Worm (Caenorhabditis elegans) whole organism, young adult: ENCODE measurements around the gene saeg-1.
A peak's percentile ranks its signal among the peaks of the same experiment; 100 is the strongest.

ENCODE experiments used
- B0336.3 ChIP-seq: fragments of 200-800 bp; sonication (Bioruptor generic); IDR thresholded peaks from 2 replicates; pipeline ENCODE4 v1.3.6; 2022; ENCODE audit warnings: missing genetic modification characterization, missing compliant biosample characterization
- C17E4.6 ChIP-seq: fragments of 200-800 bp; sonication (Bioruptor generic); IDR thresholded peaks from 2 replicates; pipeline ENCODE4 v1.3.6; 2022; ENCODE audit warnings: missing genetic modification reagents, missing genetic modification characterization, missing compliant biosample characterization
- F33H1.4 ChIP-seq: fragments of 200-800 bp; sonication (Bioruptor generic); IDR thresholded peaks from 2 replicates; pipeline ENCODE4 v1.3.6; 2022; ENCODE audit warnings: missing genetic modification reagents, missing genetic modification characterization, missing compliant biosample characterization
- F52B5.7 ChIP-seq: sonication (generic microtip); optimal IDR thresholded peaks from 2 replicates; lab custom pipeline; 2016; ENCODE audit warnings: mild to moderate bottlenecking, missing genetic modification characterization, missing compliant biosample characterization
- F55B11.4 ChIP-seq: sonication (generic microtip); optimal IDR thresholded peaks from 2 replicates; lab custom pipeline; 2016; ENCODE audit warnings: missing compliant biosample characterization, missing genetic modification characterization, borderline replicate concordance; ENCODE audit not compliant: insufficient read depth
- K11D2.4 ChIP-seq: fragments of 200-800 bp; sonication (Bioruptor generic); IDR thresholded peaks from 2 replicates; pipeline ENCODE4 v1.3.6; 2022; ENCODE audit warnings: missing genetic modification reagents, missing genetic modification characterization, missing compliant biosample characterization
- T26A5.8 ChIP-seq: sonication (generic microtip); optimal IDR thresholded peaks from 2 replicates; lab custom pipeline; 2016; ENCODE audit warnings: missing genetic modification characterization, missing compliant biosample characterization
- Y56A3A.18 ChIP-seq: fragments of 200-800 bp; sonication (Bioruptor generic); IDR thresholded peaks from 2 replicates; pipeline ENCODE4 v1.3.6; 2022; ENCODE audit warnings: missing genetic modification reagents, missing genetic modification characterization, missing compliant biosample characterization
- Y67H2A.10 ChIP-seq: fragments of 200-800 bp; sonication (Bioruptor generic); conservative IDR thresholded peaks from 2 replicates; pipeline ENCODE4 v1.3.6; 2022; ENCODE audit warnings: missing genetic modification reagents, missing genetic modification characterization, missing compliant biosample characterization
- ZK185.1 ChIP-seq: sonication (generic microtip); optimal IDR thresholded peaks from 2 replicates; lab custom pipeline; 2016; ENCODE audit warnings: mild to moderate bottlenecking, missing genetic modification characterization, missing compliant biosample characterization; ENCODE audit not compliant: poor library complexity, severe bottlenecking
- ama-1 ChIP-seq, 3 experiments: fragments of 150-350 bp in 1 of 3; sonication (generic microtip) in 2 of 3; optimal IDR thresholded peaks; 2 replicates each; lab custom pipeline; 2014 to 2018; ENCODE audit warnings: missing biosample characterization in 2 of 3, missing genetic modification characterization in 2 of 3, missing genetic modification reagents in 2 of 3
- aptf-3 ChIP-seq: fragments of 200-800 bp; sonication (Bioruptor generic); IDR thresholded peaks from 2 replicates; pipeline ENCODE4 v1.3.6; 2022; ENCODE audit warnings: missing genetic modification characterization, missing compliant biosample characterization
- ceh-40 ChIP-seq: fragments of 200-800 bp; sonication (Bioruptor generic); IDR thresholded peaks from 2 replicates; pipeline ENCODE4 v1.3.6; 2022; ENCODE audit warnings: missing genetic modification characterization, missing compliant biosample characterization
- ceh-79 ChIP-seq: sonication (generic microtip); optimal IDR thresholded peaks from 2 replicates; lab custom pipeline; 2017; ENCODE audit warnings: mild to moderate bottlenecking, missing genetic modification characterization, missing compliant biosample characterization
- chd-7 ChIP-seq: sonication (generic microtip); optimal IDR thresholded peaks from 2 replicates; lab custom pipeline; 2016; ENCODE audit warnings: mild to moderate bottlenecking, missing genetic modification characterization, moderate library complexity, missing compliant biosample characterization
- die-1 ChIP-seq: sonication (generic microtip); optimal IDR thresholded peaks from 2 replicates; lab custom pipeline; 2016; ENCODE audit warnings: missing genotype, mild to moderate bottlenecking, missing genetic modification characterization, missing compliant biosample characterization
- dox-1 ChIP-seq: fragments of 200-800 bp; sonication (Bioruptor generic); IDR thresholded peaks from 2 replicates; pipeline ENCODE4 v1.3.6; 2022; ENCODE audit warnings: missing genetic modification reagents, missing genetic modification characterization, missing compliant biosample characterization
- dpff-1 ChIP-seq: sonication (generic microtip); optimal IDR thresholded peaks from 2 replicates; lab custom pipeline; 2017; ENCODE audit warnings: mild to moderate bottlenecking, missing genetic modification characterization, missing compliant biosample characterization
- egl-18 ChIP-seq: fragments of 200-800 bp; sonication (Bioruptor generic); IDR thresholded peaks from 2 replicates; pipeline ENCODE4 v1.3.6; 2022; ENCODE audit warnings: missing genetic modification reagents, missing genetic modification characterization, missing compliant biosample characterization
- hlh-26 ChIP-seq: fragments of 200-800 bp; sonication (Bioruptor generic); conservative IDR thresholded peaks from 2 replicates; pipeline ENCODE4 v1.3.6; 2022; ENCODE audit warnings: missing genetic modification reagents, missing genetic modification characterization, missing compliant biosample characterization
- hmg-1.2 ChIP-seq: fragments of 200-800 bp; sonication (Bioruptor generic); IDR thresholded peaks from 2 replicates; pipeline ENCODE4 v1.3.6; 2022; ENCODE audit warnings: missing genetic modification reagents, missing genetic modification characterization, missing compliant biosample characterization
- hrde-1 ChIP-seq: sonication (generic microtip); optimal IDR thresholded peaks from 2 replicates; lab custom pipeline; 2016; ENCODE audit warnings: missing genetic modification characterization, mild to moderate bottlenecking, missing compliant biosample characterization, moderate library complexity, missing genotype, missing genetic modification reagents, borderline replicate concordance
- hsf-1 ChIP-seq: fragments of 200-800 bp; sonication (Bioruptor generic); IDR thresholded peaks from 2 replicates; pipeline ENCODE4 v1.3.6; 2022; ENCODE audit warnings: missing genetic modification reagents, missing genetic modification characterization, missing compliant biosample characterization
- lag-1 ChIP-seq: fragments of 200-800 bp; sonication (Bioruptor generic); IDR thresholded peaks from 2 replicates; pipeline ENCODE4 v1.3.6; 2022; ENCODE audit warnings: missing genetic modification reagents, missing genetic modification characterization, missing compliant biosample characterization
- let-607 ChIP-seq, 2 experiments: fragments of 200-800 bp in 1 of 2; sonication (Bioruptor generic) in 1 of 2; sonication (generic microtip) in 1 of 2; optimal IDR thresholded peaks; 2 replicates each; lab custom pipeline; 2016 to 2018; ENCODE audit warnings: mild to moderate bottlenecking in 2 of 2, missing compliant biosample characterization in 2 of 2, missing genetic modification characterization in 2 of 2, moderate library complexity in 2 of 2, missing genotype in 1 of 2
- lin-26 ChIP-seq: fragments of 200-800 bp; sonication (Bioruptor generic); IDR thresholded peaks from 2 replicates; pipeline ENCODE4 v1.3.6; 2022; ENCODE audit warnings: missing genetic modification reagents, missing genetic modification characterization, missing compliant biosample characterization
- lsy-27 ChIP-seq: sonication (generic microtip); optimal IDR thresholded peaks from 2 replicates; lab custom pipeline; 2017; ENCODE audit warnings: missing genetic modification characterization, mild to moderate bottlenecking, missing compliant biosample characterization, antibody characterized with exemption, missing genotype, borderline replicate concordance; ENCODE audit not compliant: insufficient read depth
- madf-3 ChIP-seq: fragments of 200-800 bp; sonication (Bioruptor generic); IDR thresholded peaks from 2 replicates; pipeline ENCODE4 v1.3.6; 2022; ENCODE audit warnings: missing genetic modification reagents, missing genetic modification characterization, missing compliant biosample characterization
- madf-6 ChIP-seq: fragments of 200-800 bp; sonication (Bioruptor generic); IDR thresholded peaks from 2 replicates; pipeline ENCODE4 v1.3.6; 2022; ENCODE audit warnings: missing genetic modification reagents, missing genetic modification characterization, missing compliant biosample characterization
- madf-8 ChIP-seq: fragments of 200-800 bp; sonication (Bioruptor generic); conservative IDR thresholded peaks from 2 replicates; pipeline ENCODE4 v1.3.6; 2022; ENCODE audit warnings: missing genetic modification reagents, missing genetic modification characterization, missing compliant biosample characterization
- mel-28 ChIP-seq: sonication (generic microtip); optimal IDR thresholded peaks from 2 replicates; lab custom pipeline; 2016; ENCODE audit warnings: borderline replicate concordance, mild to moderate bottlenecking, missing genetic modification characterization, missing compliant biosample characterization
- nfya-1 ChIP-seq: sonication (generic microtip); optimal IDR thresholded peaks from 2 replicates; lab custom pipeline; 2017; ENCODE audit warnings: antibody characterized with exemption, missing compliant biosample characterization, missing genetic modification characterization, borderline replicate concordance; ENCODE audit not compliant: insufficient read depth
- nfyb-1 ChIP-seq: fragments of 200-800 bp; sonication (Bioruptor generic); IDR thresholded peaks from 2 replicates; pipeline ENCODE4 v1.3.6; 2022; ENCODE audit warnings: missing genetic modification reagents, missing genetic modification characterization, missing compliant biosample characterization
- nhr-120 ChIP-seq: fragments of 200-800 bp; sonication (Bioruptor generic); IDR thresholded peaks from 2 replicates; pipeline ENCODE4 v1.3.6; 2022; ENCODE audit warnings: missing genetic modification characterization, missing compliant biosample characterization
- nhr-179 ChIP-seq: sonication (generic microtip); optimal IDR thresholded peaks from 2 replicates; lab custom pipeline; 2016; ENCODE audit warnings: mild to moderate bottlenecking, missing genetic modification characterization, missing compliant biosample characterization
- nhr-27 ChIP-seq: fragments of 200-800 bp; sonication (Bioruptor generic); optimal IDR thresholded peaks from 2 replicates; lab custom pipeline; 2018; ENCODE audit warnings: mild to moderate bottlenecking, missing genetic modification characterization, moderate library complexity, missing compliant biosample characterization
- nhr-80 ChIP-seq: sonication (generic microtip); optimal IDR thresholded peaks from 2 replicates; lab custom pipeline; 2016; ENCODE audit warnings: missing genetic modification characterization, missing compliant biosample characterization
- nhr-90 ChIP-seq: sonication (generic microtip); optimal IDR thresholded peaks from 2 replicates; lab custom pipeline; 2016; ENCODE audit warnings: missing genotype, mild to moderate bottlenecking, missing genetic modification characterization, missing compliant biosample characterization
- pbrm-1 ChIP-seq: fragments of 200-800 bp; sonication (Bioruptor generic); IDR thresholded peaks from 2 replicates; pipeline ENCODE4 v1.3.6; 2022; ENCODE audit warnings: missing genetic modification reagents, missing genetic modification characterization, missing compliant biosample characterization
- rpc-1 ChIP-seq, 2 experiments: fragments of 150-350 bp in 1 of 2; sonication (generic microtip) in 1 of 2; optimal IDR thresholded peaks; 2 replicates each; lab custom pipeline; 2014 to 2018; ENCODE audit warnings: missing biosample characterization in 1 of 2, missing genetic modification characterization in 1 of 2, missing genetic modification reagents in 1 of 2, missing genotype in 1 of 2
- snpc-1.3 ChIP-seq: sonication (generic microtip); optimal IDR thresholded peaks from 2 replicates; lab custom pipeline; 2017; ENCODE audit warnings: missing genetic modification characterization, mild to moderate bottlenecking, missing compliant biosample characterization, antibody characterized with exemption, moderate library complexity, missing genotype, missing genetic modification reagents; ENCODE audit not compliant: insufficient read depth
- snpc-3.4 ChIP-seq: sonication (generic microtip); optimal IDR thresholded peaks from 2 replicates; lab custom pipeline; 2017; ENCODE audit warnings: missing genetic modification characterization, mild to moderate bottlenecking, missing compliant biosample characterization, antibody characterized with exemption, moderate library complexity, missing genotype, missing genetic modification reagents
- sptf-2 ChIP-seq: fragments of 200-800 bp; sonication (Bioruptor generic); optimal IDR thresholded peaks from 2 replicates; lab custom pipeline; 2018; ENCODE audit warnings: mild to moderate bottlenecking, missing genetic modification characterization, missing compliant biosample characterization
- tbx-9 ChIP-seq: sonication (generic microtip); optimal IDR thresholded peaks from 2 replicates; lab custom pipeline; 2016; ENCODE audit warnings: borderline replicate concordance, missing genetic modification characterization, inconsistent platforms, missing compliant biosample characterization
- zim-3 ChIP-seq: sonication (generic microtip); optimal IDR thresholded peaks from 2 replicates; lab custom pipeline; 2017; ENCODE audit warnings: mild to moderate bottlenecking, missing genetic modification characterization, moderate library complexity, missing compliant biosample characterization
- ztf-18 ChIP-seq: sonication (generic microtip); optimal IDR thresholded peaks from 2 replicates; lab custom pipeline; 2016; ENCODE audit warnings: missing genotype, mild to moderate bottlenecking, missing genetic modification characterization, missing compliant biosample characterization
- ztf-6 ChIP-seq: fragments of 200-800 bp; sonication (Bioruptor generic); IDR thresholded peaks from 2 replicates; pipeline ENCODE4 v1.3.6; 2022; ENCODE audit warnings: missing genetic modification reagents, missing genetic modification characterization, missing compliant biosample characterization

The saeg-1 gene

DNA sequence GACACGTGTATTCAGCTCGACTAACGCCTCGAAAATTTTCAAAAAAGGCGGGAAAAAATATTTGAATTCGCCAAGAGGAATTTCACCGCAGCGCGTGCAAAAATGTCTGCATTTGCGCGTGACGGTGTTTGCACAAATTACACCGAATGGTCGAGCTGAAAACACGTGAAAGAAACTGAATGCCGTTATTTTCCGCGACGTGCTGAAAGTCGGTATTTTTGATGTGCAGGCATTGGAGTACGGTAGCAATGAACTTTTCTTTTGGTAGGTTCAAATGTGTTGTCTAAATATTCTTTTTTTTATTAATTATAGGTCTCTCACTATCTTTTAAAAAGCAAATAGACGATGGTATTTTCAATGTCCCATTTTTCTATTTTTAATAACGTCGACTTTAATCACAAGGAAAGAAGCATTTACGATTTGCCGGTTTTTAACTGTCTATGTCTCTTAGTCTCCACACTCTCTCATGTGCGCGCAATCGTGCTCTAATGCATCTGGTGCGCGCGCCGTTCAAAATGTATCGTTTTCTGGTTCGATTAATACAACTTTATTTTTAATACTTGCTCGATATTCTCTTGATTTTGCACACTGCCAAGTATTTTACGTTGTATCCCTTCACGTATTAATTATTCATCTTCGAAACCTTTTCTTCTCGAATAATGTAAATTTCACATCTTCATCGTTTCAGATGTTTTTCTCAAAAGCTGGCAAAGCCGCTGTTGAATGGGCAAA lies 51.9 kb downstream of the saeg-1 start, which contains the start of the genes C29A12.1 and lig-1 (continued):
- TF ChIP-seq nhr-179 (tag; lab: Kevin White, UChicago) (no peak), nhr-27 (tag; lab: Kevin White, UChicago) (no peak), Y56A3A.18 (no peak), madf-3 (GFP tag; lab: Robert Waterston, UW) (peak; percentile 83), T26A5.8 (tag; lab: Kevin White, UChicago) (no peak), C17E4.6 (no peak), K11D2.4 (no peak), ztf-6 (GFP tag; lab: Robert Waterston, UW) (no peak), nhr-90 (tag; lab: Kevin White, UChicago) (no peak), sptf-2 (no peak), egl-18 (GFP tag; lab: Robert Waterston, UW) (no peak), madf-8 (GFP tag; lab: Robert Waterston, UW) (peak; percentile 65), Y67H2A.10 (GFP tag; lab: Robert Waterston, UW) (no peak), die-1 (tag; lab: Kevin White, UChicago) (no peak), lin-26 (GFP tag; lab: Robert Waterston, UW) (0 out of 2 replicates have a peak, but pooled peaks have one; percentile 18), B0336.3 (no peak), F52B5.7 (tag; lab: Kevin White, UChicago) (no peak), nfya-1 (no peak), chd-7 (tag; lab: Kevin White, UChicago) (no peak), pbrm-1 (GFP tag; lab: Robert Waterston, UW) (peak; percentile 30; the same call in 1 of the 2 replicates), rpc-1 (optimal IDR thresholded peaks at IDR 0.05; lab: Kevin White, UChicago) (no peak), rpc-1 (tag; optimal IDR thresholded peaks at IDR 0.05; lab: Kevin White, UChicago) (no peak), ztf-18 (peak; percentile 26), dpff-1 (tag; lab: Kevin White, UChicago) (no peak), snpc-3.4 (tag; lab: Kevin White, UChicago) (no peak), aptf-3 (no peak), ceh-79 (tag; lab: Kevin White, UChicago) (no peak), dox-1 (GFP tag; lab: Robert Waterston, UW) (peak; percentile 79), nfyb-1 (GFP tag; lab: Robert Waterston, UW) (no peak), ZK185.1 (tag; lab: Kevin White, UChicago) (no peak), hmg-1.2 (GFP tag; lab: Robert Waterston, UW) (peak; percentile 66; the same call in 1 of the 2 replicates), hrde-1 (tag; lab: Kevin White, UChicago) (no peak), nhr-80 (no peak), tbx-9 (tag; lab: Kevin White, UChicago) (no peak), lag-1 (GFP tag; lab: Robert Waterston, UW) (no peak), ceh-40 (GFP tag; lab: Robert Waterston, UW) (no peak), F55B11.4 (tag; lab: Kevin White, UChicago) (no peak), zim-3 (tag; lab: Kevin White, UChicago) (no peak), hlh-26 (no peak)

DNA sequence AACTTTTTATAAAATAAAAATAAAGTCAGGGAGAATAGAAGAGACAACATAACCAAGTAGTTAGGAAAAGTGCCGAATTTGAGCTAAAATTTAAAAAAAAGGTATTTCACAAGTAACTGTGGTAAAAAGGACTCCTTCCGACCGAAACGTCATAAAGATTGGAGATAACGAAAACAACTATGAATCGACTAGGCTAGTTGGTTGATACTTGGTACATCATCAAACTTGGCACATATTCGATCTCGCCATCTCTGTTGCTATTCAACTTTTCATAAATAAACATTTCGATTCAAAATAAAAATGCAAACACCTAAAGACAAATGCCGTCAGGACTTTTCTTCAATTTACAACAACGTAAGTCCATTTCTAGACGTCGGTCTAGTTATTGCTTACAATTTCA lies 53.7 kb downstream of the saeg-1 start, which contains the start of gene C29A12.22:
Gene C29A12.22, plus strand, starts transcription at position 301 of the 400 bp plus-strand sequence.
- TF ChIP-seq madf-6 (GFP tag; lab: Robert Waterston, UW) (no peak), F33H1.4 (GFP tag; lab: Robert Waterston, UW) (no peak), lsy-27 (tag; lab: Kevin White, UChicago) (no peak), snpc-1.3 (tag; lab: Kevin White, UChicago) (no peak), hmg-1.2 (GFP tag; lab: Robert Waterston, UW) (no peak), mel-28 (tag; lab: Kevin White, UChicago) (no peak), ama-1 (optimal IDR thresholded peaks at IDR 0.05; lab: Kevin White, UChicago) (no peak), ama-1 (GFP tag; optimal IDR thresholded peaks at IDR 0.05; lab: Kevin White, UChicago) (no peak), nhr-120 (GFP tag; lab: Robert Waterston, UW) (no peak), hsf-1 (GFP tag; lab: Robert Waterston, UW) (no peak), let-607 (tag; optimal IDR thresholded peaks at IDR 0.05; lab: Kevin White, UChicago) (no peak)
